Fruit fly (Drosophila melanogaster) whole organism, embryonic: ENCODE data around the gene chb.

Experiments used
- Abd-B ChIP-seq: fragments of 200-800 bp; sonication (Bioruptor generic); optimal IDR thresholded peaks from 2 replicates; lab custom pipeline; 2018; ENCODE audit warnings: missing biosample characterization, mild to moderate bottlenecking, missing genetic modification characterization, moderate library complexity
- CG10431 ChIP-seq: fragments of 200-800 bp; sonication (Bioruptor generic); optimal IDR thresholded peaks from 3 replicates; lab custom pipeline; 2018; ENCODE audit warnings: missing biosample characterization, mild to moderate bottlenecking, missing genetic modification characterization
- CG33557 ChIP-seq: fragments of 200-800 bp; sonication (Bioruptor generic); optimal IDR thresholded peaks from 2 replicates; lab custom pipeline; 2019; ENCODE audit warnings: missing biosample characterization, mild to moderate bottlenecking, missing genetic modification characterization, moderate library complexity
- jing ChIP-seq: fragments of 200-800 bp; sonication (Bioruptor generic); optimal IDR thresholded peaks from 2 replicates; lab custom pipeline; 2018; ENCODE audit warnings: missing biosample characterization, mild to moderate bottlenecking, missing genetic modification characterization
- otp ChIP-seq: fragments of 200-800 bp; sonication (Bioruptor generic); IDR thresholded peaks from 3 replicates; pipeline ENCODE4, ENCODE4 v1.3.6; 2022; ENCODE audit warnings: missing biosample characterization, missing genetic modification characterization
- salm ChIP-seq: fragments of 200-800 bp; sonication (Bioruptor generic); optimal IDR thresholded peaks from 2 replicates; lab custom pipeline; 2018; ENCODE audit warnings: missing biosample characterization, mild to moderate bottlenecking, missing genetic modification characterization
- wdn ChIP-seq: fragments of 200-800 bp; sonication (Bioruptor generic); IDR thresholded peaks from 2 replicates; pipeline ENCODE4 v1.3.6; 2022; ENCODE audit warnings: missing biosample characterization, missing genetic modification characterization

dm6 chr3L:21209921-21210532 is 37.4 kb downstream of the chb start, which contains the start of the genes CG10510 and CG10508:
- no peak for TF ChIP-seq CG10431 (GFP tag; lab: Kevin White, UChicago)
- TF ChIP-seq wdn (GFP tag; lab: Robert Waterston, UW), result no peak
- TF ChIP-seq otp, result no peak
- no peak for TF ChIP-seq salm (tag; lab: Kevin White, UChicago)
- no peak for TF ChIP-seq CG33557 (GFP tag; lab: Kevin White, UChicago)
- TF ChIP-seq jing, result no peak
- TF ChIP-seq Abd-B (GFP tag; lab: Kevin White, UChicago), result no peak
